Fruit fly (Drosophila melanogaster): ENCODE data around the gene CG5885.

The CG5885 gene

DNA sequence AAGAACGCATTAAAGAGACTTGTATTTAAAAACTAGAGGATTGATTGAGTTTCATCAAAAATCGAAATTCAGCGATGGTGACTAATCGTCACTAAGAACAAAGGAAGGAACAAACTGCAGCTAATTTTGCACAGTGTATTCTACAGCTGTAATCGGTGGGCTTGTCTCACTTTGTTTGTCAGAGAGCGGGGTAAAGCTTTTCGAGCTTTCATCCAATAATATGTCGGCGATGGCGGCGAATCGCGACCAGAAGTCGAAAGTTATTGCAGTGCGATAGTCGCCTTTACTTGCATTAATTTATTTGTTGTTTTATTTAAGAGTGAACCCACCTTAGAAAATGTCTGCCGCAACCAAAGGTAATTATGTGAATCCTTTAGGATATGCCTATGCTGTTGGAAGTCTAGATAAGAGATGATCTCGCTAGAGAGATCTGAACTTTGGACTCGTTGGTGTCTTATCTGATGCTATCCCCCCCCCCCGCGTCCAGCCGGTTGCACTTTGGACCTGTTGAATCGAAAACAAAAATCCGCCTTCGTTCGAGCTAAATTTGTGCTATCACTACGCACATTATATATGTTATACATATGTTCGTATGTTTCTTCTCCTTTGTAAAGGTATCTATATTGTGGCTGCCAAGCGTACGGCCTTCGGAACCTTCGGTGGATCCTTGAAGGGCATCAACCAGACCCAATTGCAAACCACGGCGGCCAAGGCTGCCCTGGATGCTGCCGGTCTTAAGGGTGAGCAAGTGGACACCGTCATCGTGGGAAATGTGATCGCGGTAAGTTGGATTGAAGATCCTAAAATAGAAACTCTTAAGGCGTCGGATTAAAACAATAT lies 2.9 kb downstream of the CG5885 start, which contains the start of gene yip2 (continued):
- TF ChIP-seq Xbp1 (GFP tag; optimal IDR thresholded peaks at IDR 0.05) (peak; percentile 76), CG17385 (GFP tag; optimal IDR thresholded peaks at IDR 0.05) (peak; percentile 69), sna (GFP tag; IDR thresholded peaks at IDR 0.05; ENCODE audit: partially characterized antibody) (no peak), CG12769 (tag; optimal IDR thresholded peaks at IDR 0.05) (peak; percentile 74), Bteb2 (GFP tag; optimal IDR thresholded peaks at IDR 0.05) (peak; percentile 13), CG14014 (GFP tag; IDR thresholded peaks at IDR 0.05) (peak; percentile 70), PHDP (tag; optimal IDR thresholded peaks at IDR 0.05) (peak; percentile 71), chn (GFP tag; optimal IDR thresholded peaks at IDR 0.05) (peak; percentile 34), zfh2 (GFP tag; optimal IDR thresholded peaks at IDR 0.05) (peak; percentile 67), kni (GFP tag; optimal IDR thresholded peaks at IDR 0.05) (no peak), CG10274 (GFP tag; optimal IDR thresholded peaks at IDR 0.05) (no peak), Awh (GFP tag; IDR thresholded peaks at IDR 0.05) (0 out of 2 replicates have a peak, but pooled peaks have one; percentile 43), D19B (GFP tag; optimal IDR thresholded peaks at IDR 0.05) (peak; percentile 40), unpg (GFP tag; optimal IDR thresholded peaks at IDR 0.05) (peak; percentile 69), croc (GFP tag; conservative IDR thresholded peaks at IDR 0.05) (no peak), oc (tag; optimal IDR thresholded peaks at IDR 0.05) (peak; percentile 40), gfzf (GFP tag; optimal IDR thresholded peaks at IDR 0.05) (no peak), GATAe (GFP tag; conservative IDR thresholded peaks at IDR 0.05) (no peak), phol (tag; optimal IDR thresholded peaks at IDR 0.05) (peak; percentile 53), Lpt (GFP tag; optimal IDR thresholded peaks at IDR 0.05) (no peak), dysf (GFP tag; IDR thresholded peaks at IDR 0.05) (peak; percentile 67; the same call in 1 of the 3 replicates), tup (GFP tag; optimal IDR thresholded peaks at IDR 0.05) (no peak), lola (GFP tag; optimal IDR thresholded peaks at IDR 0.05) (no peak), D19A (tag; optimal IDR thresholded peaks at IDR 0.05) (peak; percentile 40), CG12744 (GFP tag; optimal IDR thresholded peaks at IDR 0.05) (peak; percentile 7), CG6813 (GFP tag; optimal IDR thresholded peaks at IDR 0.05) (peak; percentile 60), CG5180 (GFP tag; optimal IDR thresholded peaks at IDR 0.05) (peak; percentile 29), sr (GFP tag; IDR thresholded peaks at IDR 0.05) (no peak), CG11695 (GFP tag; IDR thresholded peaks at IDR 0.05) (peak; percentile 63), CG1529 (GFP tag; optimal IDR thresholded peaks at IDR 0.05) (peak; percentile 14), CG4404 (GFP tag; IDR thresholded peaks at IDR 0.05) (no peak), CG6791 (GFP tag; IDR thresholded peaks at IDR 0.05; ENCODE audit: partially characterized antibody) (no peak), Hmx (GFP tag; optimal IDR thresholded peaks at IDR 0.05) (peak; percentile 26), Abd-B (GFP tag; optimal IDR thresholded peaks at IDR 0.05) (no peak), gsb (GFP tag; IDR thresholded peaks at IDR 0.05) (no peak), slou (GFP tag; optimal IDR thresholded peaks at IDR 0.05) (no peak), HmgD (GFP tag; optimal IDR thresholded peaks at IDR 0.05) (no peak), Dp (GFP tag; optimal IDR thresholded peaks at IDR 0.05) (no peak), CG4424 (GFP tag; optimal IDR thresholded peaks at IDR 0.05) (peak; percentile 33), eyg (GFP tag; optimal IDR thresholded peaks at IDR 0.05) (peak; percentile 34), Dip2 (GFP tag; IDR thresholded peaks at IDR 0.05) (no peak), Blimp-1 (GFP tag; optimal IDR thresholded peaks at IDR 0.05) (peak; percentile 42), Chrac-16 (GFP tag; optimal IDR thresholded peaks at IDR 0.05) (peak; percentile 25), ftz-f1 (GFP tag; optimal IDR thresholded peaks at IDR 0.05) (no peak), CG30403 (GFP tag; optimal IDR thresholded peaks at IDR 0.05) (peak; percentile 49), CG10431 (GFP tag; optimal IDR thresholded peaks at IDR 0.05) (no peak), CG11456 (GFP tag; IDR thresholded peaks at IDR 0.05) (peak; percentile 63; the same call in 2 of the 3 replicates), pum (GFP tag; optimal IDR thresholded peaks at IDR 0.05) (no peak), bcd (GFP tag; optimal IDR thresholded peaks at IDR 0.05) (peak; percentile 46)
